Worm (Caenorhabditis elegans) whole organism, L1 larva: ENCODE results near the gene pdhb-1.

Experiments used
- efl-3 ChIP-seq: fragments of 200-800 bp; sonication (Bioruptor generic); optimal IDR thresholded peaks from 2 replicates; lab custom pipeline; 2018; ENCODE audit warnings: mild to moderate bottlenecking, missing genetic modification characterization, missing compliant biosample characterization
- egl-27 ChIP-seq, 2 experiments: fragments of 150-350 bp in 1 of 2; sonication (generic microtip); optimal IDR thresholded peaks; 3 replicates each; lab custom pipeline; 2017 to 2018; ENCODE audit warnings: missing biosample characterization in 2 of 2, missing genetic modification characterization in 2 of 2, missing genetic modification reagents in 2 of 2
- irx-1 ChIP-seq: sonication (generic microtip); optimal IDR thresholded peaks from 2 replicates; lab custom pipeline; 2016; ENCODE audit warnings: missing genetic modification characterization, missing compliant biosample characterization
- lin-35 ChIP-seq, 2 experiments: fragments of 150-350 bp; optimal IDR thresholded peaks; 2 replicates each; lab custom pipeline; 2014; ENCODE audit warnings: missing biosample characterization in 2 of 2, missing genetic modification characterization in 2 of 2, missing genetic modification reagents in 2 of 2
- mdl-1 ChIP-seq, 2 experiments: fragments of 150-350 bp; optimal IDR thresholded peaks; 2 replicates each; lab custom pipeline; 2014 to 2017; ENCODE audit warnings: missing biosample characterization in 2 of 2, missing genetic modification characterization in 2 of 2, inconsistent platforms in 1 of 2
- nhr-237 ChIP-seq: fragments of 150-350 bp; optimal IDR thresholded peaks from 2 replicates; lab custom pipeline; 2014; ENCODE audit warnings: missing biosample characterization, missing genetic modification characterization
- rnt-1 ChIP-seq: sonication (generic microtip); optimal IDR thresholded peaks from 2 replicates; lab custom pipeline; 2016; ENCODE audit warnings: mild to moderate bottlenecking, missing genetic modification characterization, moderate library complexity, missing compliant biosample characterization
- unc-130 ChIP-seq: fragments of 150-350 bp; optimal IDR thresholded peaks from 2 replicates; lab custom pipeline; 2017; ENCODE audit warnings: missing biosample characterization, missing genetic modification characterization, inconsistent platforms

DNA sequence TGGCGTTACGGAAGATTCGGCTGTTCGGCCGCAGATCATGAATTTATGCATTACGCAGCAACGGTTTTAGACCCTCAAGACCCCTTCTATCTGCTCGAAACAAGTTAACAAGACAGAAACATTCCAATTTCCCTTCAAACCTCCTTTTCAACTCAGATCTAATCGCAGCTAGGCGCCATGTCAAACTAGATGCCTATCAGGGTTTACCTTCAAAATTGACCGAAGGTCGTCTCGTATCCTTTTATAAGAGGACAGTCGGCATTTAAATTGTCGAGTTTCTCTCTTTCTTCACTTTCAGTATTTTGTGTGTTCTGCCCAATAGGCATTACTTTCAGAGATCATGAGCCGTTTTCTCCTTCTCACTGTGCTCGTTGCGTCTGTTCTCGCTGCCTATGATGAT is 38.5 kb downstream of the pdhb-1 start, which contains the start of gene grd-13:
- TF ChIP-seq nhr-237 (tag; lab: Kevin White, UChicago) (no peak), efl-3 (GFP tag; lab: Kevin White, UChicago) (no peak), lin-35 (GFP tag; optimal IDR thresholded peaks at IDR 0.05; lab: Kevin White, UChicago) (no peak), unc-130 (tag; lab: Kevin White, UChicago) (no peak), mdl-1 (tag; optimal IDR thresholded peaks at IDR 0.05; lab: Kevin White, UChicago) (no peak), irx-1 (no peak), rnt-1 (tag; lab: Kevin White, UChicago) (no peak), egl-27 (tag; optimal IDR thresholded peaks at IDR 0.05; lab: Kevin White, UChicago) (no peak)
